Fruit fly (Drosophila melanogaster) whole organism: ENCODE data around the gene RpS9.

Source experiments
- CG8478 ChIP-seq: fragments of >200 bp; optimal IDR thresholded peaks from 2 replicates; lab custom pipeline; 2018; ENCODE audit warnings: inconsistent platforms
- Dll ChIP-seq: fragments of >200 bp; optimal IDR thresholded peaks from 2 replicates; lab custom pipeline; 2017
- EcR ChIP-seq, 2 experiments: fragments of >200 bp; optimal IDR thresholded peaks; 2 replicates each; lab custom pipeline; 2017; ENCODE audit warnings: missing biosample characterization in 2 of 2, missing genetic modification characterization in 2 of 2, missing genetic modification reagents in 2 of 2
- pan ChIP-seq: fragments of >200 bp; optimal IDR thresholded peaks from 2 replicates; lab custom pipeline; 2017
- psq ChIP-seq: fragments of >200 bp; optimal IDR thresholded peaks from 2 replicates; lab custom pipeline; 2017
- usp ChIP-seq: fragments of >200 bp; optimal IDR thresholded peaks from 2 replicates; lab custom pipeline; 2017; ENCODE audit warnings: missing biosample characterization, missing genetic modification characterization, mixed read lengths

- TF ChIP-seq psq (no peak), EcR (GFP tag; optimal IDR thresholded peaks at IDR 0.05; lab: Kevin White, UChicago) (no peak), pan (lab: Kevin White, UChicago) (no peak), CG8478 (lab: Kevin White, UChicago) (no peak), usp (GFP tag; lab: Kevin White, UChicago) (no peak), Dll (lab: Kevin White, UChicago) (no peak)
Measured at dm6 chr3L:9525444-9525843, 14.1 kb upstream of the RpS9 start, which contains the start of gene CG33700.
